Fruit fly (Drosophila melanogaster): Measurements from ENCODE around the gene Tpt.

The Tpt gene

dm6 chr3L:8445027-8445426 lies 40.0 kb upstream of the Tpt start (continued):
- TF ChIP-seq CG6854 (GFP tag; optimal IDR thresholded peaks at IDR 0.05) (peak; percentile 58), CG16815 (GFP tag; optimal IDR thresholded peaks at IDR 0.05) (no peak), klu (GFP tag; IDR thresholded peaks at IDR 0.05) (no peak), Myb (GFP tag; optimal IDR thresholded peaks at IDR 0.05) (no peak), Adf1 (GFP tag; IDR thresholded peaks at IDR 0.05) (no peak), lmd (GFP tag; IDR thresholded peaks at IDR 0.05) (peak; percentile 50), sim (GFP tag; IDR thresholded peaks at IDR 0.05) (peak; percentile 67; the same call in 1 of the 2 replicates), CG17186 (GFP tag; optimal IDR thresholded peaks at IDR 0.05) (no peak), caup (GFP tag; optimal IDR thresholded peaks at IDR 0.05; ENCODE audit: severe bottlenecking) (no peak), Stat92E (GFP tag; optimal IDR thresholded peaks at IDR 0.05) (no peak), fu2 (GFP tag; optimal IDR thresholded peaks at IDR 0.05) (no peak), tin (GFP tag; optimal IDR thresholded peaks at IDR 0.05) (peak; percentile 47), CG17829 (tag; optimal IDR thresholded peaks at IDR 0.05) (peak; percentile 76), jing (GFP tag; optimal IDR thresholded peaks at IDR 0.05) (no peak), inv (GFP tag; IDR thresholded peaks at IDR 0.05; ENCODE audit: partially characterized antibody) (no peak), CG43689 (GFP tag; IDR thresholded peaks at IDR 0.05) (no peak), Dfd (GFP tag; optimal IDR thresholded peaks at IDR 0.05) (no peak), pfk (GFP tag; optimal IDR thresholded peaks at IDR 0.05) (no peak), wdn (GFP tag; IDR thresholded peaks at IDR 0.05) (no peak), dpn (GFP tag; optimal IDR thresholded peaks at IDR 0.05) (peak in 1 of 2 experiments; percentile 18), CG10959 (GFP tag; IDR thresholded peaks at IDR 0.05) (peak; percentile 41), h (optimal IDR thresholded peaks at IDR 0.05) (no peak), Taf1 (GFP tag; IDR thresholded peaks at IDR 0.05) (no peak), stwl (tag; optimal IDR thresholded peaks at IDR 0.05) (peak; percentile 0), eve (GFP tag; optimal IDR thresholded peaks at IDR 0.05) (no peak), HLHmδ (GFP tag; optimal IDR thresholded peaks at IDR 0.05) (no peak), fd96Cb (tag; optimal IDR thresholded peaks at IDR 0.05) (peak; percentile 61), nom (GFP tag; optimal IDR thresholded peaks at IDR 0.05) (peak; percentile 33), sr (GFP tag; IDR thresholded peaks at IDR 0.05) (no peak), CG2678 (tag; optimal IDR thresholded peaks at IDR 0.05) (peak; percentile 67), CG7556 (GFP tag; optimal IDR thresholded peaks at IDR 0.05) (peak; percentile 11), Dbx (GFP tag; IDR thresholded peaks at IDR 0.05) (no peak), CG6689 (GFP tag; IDR thresholded peaks at IDR 0.05) (peak; percentile 63), Poxn (GFP tag; IDR thresholded peaks at IDR 0.05) (no peak), CG1647 (GFP tag; optimal IDR thresholded peaks at IDR 0.05) (no peak), Scr (GFP tag; IDR thresholded peaks at IDR 0.05; ENCODE audit: partially characterized antibody) (no peak), ems (GFP tag; optimal IDR thresholded peaks at IDR 0.05) (no peak), bigmax (GFP tag; optimal IDR thresholded peaks at IDR 0.05) (no peak), CG16813 (GFP tag; IDR thresholded peaks at IDR 0.05; ENCODE audit: partially characterized antibody) (no peak), CG18619 (GFP tag; optimal IDR thresholded peaks at IDR 0.05) (no peak), z (GFP tag; IDR thresholded peaks at IDR 0.05) (no peak), zen (tag; optimal IDR thresholded peaks at IDR 0.05) (peak; percentile 92), CG12071 (GFP tag; optimal IDR thresholded peaks at IDR 0.05) (no peak), CG10366 (GFP tag; IDR thresholded peaks at IDR 0.05) (peak; percentile 41; the same call in 1 of the 2 replicates), ranshi (GFP tag; IDR thresholded peaks at IDR 0.05) (no peak), lov (optimal IDR thresholded peaks at IDR 0.05) (no peak), lov (GFP tag; IDR thresholded peaks at IDR 0.05) (0 out of 3 replicates have a peak, but pooled peaks have one; percentile 24), CG18262 (tag; optimal IDR thresholded peaks at IDR 0.05) (peak; percentile 77), cwo (GFP tag; optimal IDR thresholded peaks at IDR 0.05) (peak; percentile 48), nau (GFP tag; optimal IDR thresholded peaks at IDR 0.05) (peak; percentile 15), emc (GFP tag; optimal IDR thresholded peaks at IDR 0.05) (no peak), fd3F (GFP tag; optimal IDR thresholded peaks at IDR 0.05) (no peak)

Data from whole organism, embryonic.